Fruit fly (Drosophila melanogaster): Measurements from ENCODE around the gene frm.
A peak's percentile ranks its signal among the peaks of the same experiment; 100 is the strongest.

Gene frm

DNA sequence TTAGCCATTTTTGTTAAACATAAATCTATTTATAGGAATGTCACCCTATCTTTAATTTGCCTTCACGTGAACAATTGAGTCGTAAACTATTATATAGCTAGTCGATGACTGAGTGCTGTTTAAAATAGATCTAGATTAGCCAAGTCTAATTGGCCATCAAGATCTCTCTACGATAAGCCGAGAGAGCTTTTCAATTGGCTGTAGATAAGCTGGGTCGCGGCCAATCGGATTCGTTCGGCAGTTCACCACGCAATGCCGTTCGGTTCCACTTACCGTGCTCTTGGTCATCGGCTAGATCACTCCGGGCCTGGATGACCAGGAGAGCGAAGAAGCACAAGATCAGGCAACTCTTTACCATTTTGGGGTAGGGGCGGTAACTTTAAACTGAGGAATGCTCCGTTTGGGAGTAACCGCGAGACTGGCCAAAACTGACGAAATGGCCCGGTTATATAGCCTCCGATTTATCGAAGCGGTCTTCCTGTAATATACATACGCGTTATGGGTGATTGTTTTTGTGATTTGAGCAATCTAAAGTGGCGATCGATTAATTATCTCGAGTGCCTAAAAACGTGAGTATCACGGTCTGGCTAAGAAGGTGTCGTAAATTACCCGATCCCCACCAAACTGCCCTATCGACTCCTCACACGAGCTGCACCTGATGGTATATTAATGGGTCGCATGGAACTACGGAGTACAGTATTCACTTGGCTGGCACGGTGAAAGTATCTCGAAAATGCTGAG is 44.1 kb upstream of the frm start, which contains the start of the genes Alp10 and Alp9:
Alp10 (minus strand) TSS at position 420 of the 741 bp plus-strand sequence.
Alp9 (plus strand) TSS at position 690 of the 741 bp plus-strand sequence.
- no peak for TF ChIP-seq CG11762 (GFP tag; optimal IDR thresholded peaks at IDR 0.05; ENCODE audit: insufficient read depth)
- TF ChIP-seq Sox102F (GFP tag; optimal IDR thresholded peaks at IDR 0.05): no peak

DNA sequence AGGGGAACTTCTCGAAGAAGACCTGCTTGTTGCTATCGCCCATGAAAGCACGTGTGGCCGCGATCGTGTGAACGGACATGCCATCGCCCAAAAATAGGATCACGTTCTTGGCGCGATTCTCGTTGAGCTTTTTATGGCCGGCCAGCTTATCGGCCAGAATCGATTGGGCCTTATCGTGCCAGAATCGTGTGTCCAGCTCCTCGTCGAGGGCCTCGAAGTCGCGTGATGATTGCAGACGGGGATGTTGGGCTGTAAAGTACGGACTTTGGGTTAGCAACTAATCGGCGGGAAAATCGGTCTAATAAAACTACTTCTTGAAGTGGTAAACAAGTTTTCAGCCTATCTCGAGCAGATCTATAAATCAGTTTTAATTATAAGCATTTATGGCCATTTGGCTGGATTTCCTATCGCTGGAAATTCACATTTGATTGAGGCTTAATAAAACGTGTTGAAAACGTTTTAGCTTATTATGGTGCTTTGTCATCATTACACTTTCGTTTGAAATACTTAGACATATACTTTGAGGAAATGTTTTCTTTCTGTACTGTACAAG is 43.3 kb upstream of the frm start:
- TF ChIP-seq OdsH (GFP tag; optimal IDR thresholded peaks at IDR 0.05): no peak
- no peak for TF ChIP-seq achi (GFP tag; optimal IDR thresholded peaks at IDR 0.05)
- TF ChIP-seq salr (GFP tag; optimal IDR thresholded peaks at IDR 0.05): no peak
- no peak for TF ChIP-seq eg (GFP tag; IDR thresholded peaks at IDR 0.05)
- no peak for TF ChIP-seq CG6163 (GFP tag; IDR thresholded peaks at IDR 0.05)
- TF ChIP-seq net (GFP tag; optimal IDR thresholded peaks at IDR 0.05): no peak
- no peak for TF ChIP-seq Ets96B (tag; optimal IDR thresholded peaks at IDR 0.05)
- no peak for TF ChIP-seq acj6 (GFP tag; optimal IDR thresholded peaks at IDR 0.05)
- TF ChIP-seq lz (GFP tag; optimal IDR thresholded peaks at IDR 0.05): no peak
- TF ChIP-seq CG32006 (GFP tag; optimal IDR thresholded peaks at IDR 0.05): no peak
- no peak for TF ChIP-seq CG4318 (GFP tag; optimal IDR thresholded peaks at IDR 0.05)
- no peak for TF ChIP-seq Hr4 (GFP tag; optimal IDR thresholded peaks at IDR 0.05)
- TF ChIP-seq CG6808 (GFP tag; optimal IDR thresholded peaks at IDR 0.05): no peak
- no peak for TF ChIP-seq vri (GFP tag; optimal IDR thresholded peaks at IDR 0.05)
- no peak for TF ChIP-seq CG10631 (GFP tag; optimal IDR thresholded peaks at IDR 0.05)
- no peak for TF ChIP-seq svp (GFP tag)
- TF ChIP-seq Sox102F (GFP tag; optimal IDR thresholded peaks at IDR 0.05): no peak

- TF ChIP-seq ss (GFP tag; optimal IDR thresholded peaks at IDR 0.05) (no peak), CG1621 (tag; optimal IDR thresholded peaks at IDR 0.05) (no peak), topi (GFP tag; optimal IDR thresholded peaks at IDR 0.05) (no peak), fd85E (GFP tag; optimal IDR thresholded peaks at IDR 0.05) (no peak), fkh (GFP tag; optimal IDR thresholded peaks at IDR 0.05) (no peak), CG31627 (GFP tag; optimal IDR thresholded peaks at IDR 0.05) (no peak), Sox102F (GFP tag; optimal IDR thresholded peaks at IDR 0.05) (no peak), CG11762 (GFP tag; optimal IDR thresholded peaks at IDR 0.05; ENCODE audit: insufficient read depth) (no peak), CG16779 (tag; optimal IDR thresholded peaks at IDR 0.05) (no peak)
Observed at dm6 chr3L:5592437-5592836, 41.5 kb upstream of the frm start, which contains the start of gene spo. Gene spo, minus strand, starts transcription at chr3L:5592571.

DNA sequence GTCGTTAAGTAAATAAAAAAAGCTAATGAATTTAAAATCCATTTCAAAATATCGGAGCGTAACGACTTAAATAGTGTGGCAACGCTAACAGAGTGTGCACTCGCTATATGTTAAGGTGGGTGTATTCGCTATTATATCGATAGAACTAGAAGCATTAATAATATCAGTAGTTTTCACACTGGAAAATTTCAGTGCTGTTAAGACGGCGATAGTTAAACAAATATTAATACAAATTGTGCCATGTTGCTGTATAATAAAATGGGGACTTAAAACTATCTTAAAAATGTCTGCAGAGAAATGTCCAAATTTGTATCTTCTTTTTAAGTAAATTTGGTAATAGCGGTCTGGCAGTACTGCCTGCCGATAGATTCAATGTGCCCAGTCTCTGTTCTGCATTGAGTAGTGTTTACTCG is 32.3 kb upstream of the frm start:
- peak; percentile 96 for TF ChIP-seq fkh (GFP tag; optimal IDR thresholded peaks at IDR 0.05)
- TF ChIP-seq topi (GFP tag; optimal IDR thresholded peaks at IDR 0.05): no peak
- peak; percentile 82 for TF ChIP-seq Gug (GFP tag; IDR thresholded peaks at IDR 0.05)
- TF ChIP-seq CG10631 (GFP tag; optimal IDR thresholded peaks at IDR 0.05): peak; percentile 86
- TF ChIP-seq salr (GFP tag; optimal IDR thresholded peaks at IDR 0.05): peak in 1 of 2 experiments; percentile 59
- TF ChIP-seq Hr39 (GFP tag; optimal IDR thresholded peaks at IDR 0.05): peak; percentile 91
- TF ChIP-seq esn (GFP tag; optimal IDR thresholded peaks at IDR 0.05): peak; percentile 78
- peak; percentile 51 for TF ChIP-seq Lpt (GFP tag; optimal IDR thresholded peaks at IDR 0.05)
- peak; percentile 60 for TF ChIP-seq CG7368 (GFP tag; optimal IDR thresholded peaks at IDR 0.05)
- TF ChIP-seq CG8119 (GFP tag; IDR thresholded peaks at IDR 0.05): peak; percentile 49; the same call in 1 of the 3 replicates
- TF ChIP-seq CG1621 (tag; optimal IDR thresholded peaks at IDR 0.05): no peak
- TF ChIP-seq dac (GFP tag; optimal IDR thresholded peaks at IDR 0.05): no peak
- TF ChIP-seq CG11902 (GFP tag; optimal IDR thresholded peaks at IDR 0.05): peak; percentile 79
- TF ChIP-seq eg (GFP tag; IDR thresholded peaks at IDR 0.05): peak; percentile 89
- peak; percentile 68 for TF ChIP-seq CG4318 (GFP tag; optimal IDR thresholded peaks at IDR 0.05)
- TF ChIP-seq CG8632 (GFP tag; optimal IDR thresholded peaks at IDR 0.05): peak; percentile 53
- peak; percentile 78 for TF ChIP-seq acj6 (GFP tag; optimal IDR thresholded peaks at IDR 0.05)
- no peak for TF ChIP-seq CG6808 (GFP tag; optimal IDR thresholded peaks at IDR 0.05)
- TF ChIP-seq CG6163 (GFP tag; IDR thresholded peaks at IDR 0.05): peak; percentile 92
- no peak for TF ChIP-seq cyc (GFP tag; optimal IDR thresholded peaks at IDR 0.05)
- peak; percentile 52 for TF ChIP-seq fd59A (GFP tag; optimal IDR thresholded peaks at IDR 0.05)
- TF ChIP-seq fd85E (GFP tag; optimal IDR thresholded peaks at IDR 0.05): no peak
- TF ChIP-seq Ets96B (tag; optimal IDR thresholded peaks at IDR 0.05): no peak
- peak; percentile 71 for TF ChIP-seq Sox15 (GFP tag; optimal IDR thresholded peaks at IDR 0.05)
- TF ChIP-seq Smox (GFP tag; optimal IDR thresholded peaks at IDR 0.05): no peak
- peak; percentile 53 for TF ChIP-seq CG34406 (GFP tag; optimal IDR thresholded peaks at IDR 0.05)
- no peak for TF ChIP-seq vri (GFP tag; optimal IDR thresholded peaks at IDR 0.05)
- TF ChIP-seq achi (GFP tag; optimal IDR thresholded peaks at IDR 0.05): no peak
- TF ChIP-seq CG32006 (GFP tag; optimal IDR thresholded peaks at IDR 0.05): no peak
- TF ChIP-seq CG11762 (GFP tag; optimal IDR thresholded peaks at IDR 0.05; ENCODE audit: insufficient read depth): peak; percentile 58
- TF ChIP-seq Sox14 (GFP tag; optimal IDR thresholded peaks at IDR 0.05): no peak
- peak; percentile 91 for TF ChIP-seq CG31627 (GFP tag; optimal IDR thresholded peaks at IDR 0.05)
- TF ChIP-seq CG8319 (GFP tag; optimal IDR thresholded peaks at IDR 0.05): peak; percentile 39

Data from whole organism, prepupa.